Worm (Caenorhabditis elegans) whole organism, mixed stage, embryonic: Measurements from ENCODE around the gene ckb-2.

Experiments used
- blmp-1 ChIP-seq: fragments of 150-350 bp; optimal IDR thresholded peaks from 2 replicates; lab custom pipeline; 2014; ENCODE audit warnings: missing biosample characterization, missing genetic modification characterization
- ces-1 ChIP-seq: fragments of 150-350 bp; optimal IDR thresholded peaks from 2 replicates; lab custom pipeline; 2014; ENCODE audit warnings: missing biosample characterization, missing genetic modification reagents, missing genetic modification characterization
- flh-1 ChIP-seq: fragments of 200-800 bp; sonication (Bioruptor generic); optimal IDR thresholded peaks from 2 replicates; lab custom pipeline; 2018; ENCODE audit warnings: mild to moderate bottlenecking, missing genetic modification characterization, moderate library complexity, missing compliant biosample characterization
- lin-13 ChIP-seq: fragments of 150-350 bp; optimal IDR thresholded peaks from 2 replicates; lab custom pipeline; 2014; ENCODE audit warnings: missing biosample characterization, missing genetic modification characterization
- lsy-2 ChIP-seq: fragments of 150-350 bp; optimal IDR thresholded peaks from 2 replicates; lab custom pipeline; 2014; ENCODE audit warnings: missing biosample characterization, missing genetic modification characterization
- mls-2 ChIP-seq: sonication (generic microtip); optimal IDR thresholded peaks from 2 replicates; lab custom pipeline; 2016; ENCODE audit warnings: mild to moderate bottlenecking, missing genetic modification characterization, moderate library complexity, missing compliant biosample characterization
- nhr-28 ChIP-seq: fragments of 150-350 bp; optimal IDR thresholded peaks from 2 replicates; lab custom pipeline; 2014; ENCODE audit warnings: missing biosample characterization, missing genetic modification characterization
- unc-39 ChIP-seq: fragments of 150-350 bp; optimal IDR thresholded peaks from 2 replicates; lab custom pipeline; 2014; ENCODE audit warnings: missing biosample characterization, missing genetic modification characterization
- unc-62 ChIP-seq: fragments of 150-350 bp; optimal IDR thresholded peaks from 2 replicates; lab custom pipeline; 2014; ENCODE audit warnings: missing biosample characterization, missing genetic modification reagents, missing genetic modification characterization

ce11 chrIII:4330984-4331383 is 36.8 kb upstream of the ckb-2 start, which contains the start of gene gly-6:
- TF ChIP-seq unc-62 (GFP tag; lab: Kevin White, UChicago) (no peak), nhr-28 (tag; lab: Kevin White, UChicago) (no peak), lsy-2 (tag; lab: Kevin White, UChicago) (no peak), flh-1 (no peak), unc-39 (tag; lab: Kevin White, UChicago) (no peak), lin-13 (tag; lab: Kevin White, UChicago) (no peak), ces-1 (no peak), mls-2 (no peak), blmp-1 (tag; lab: Kevin White, UChicago) (no peak)
